Worm (Caenorhabditis elegans) whole organism, L2 larva: ENCODE data around the gene R08B4.3.

Experiments used
- C34F6.9 ChIP-seq: fragments of 150-350 bp; optimal IDR thresholded peaks from 2 replicates; lab custom pipeline; 2014; ENCODE audit warnings: missing biosample characterization, missing genetic modification characterization
- R02D3.7 ChIP-seq: fragments of 150-350 bp; optimal IDR thresholded peaks from 2 replicates; lab custom pipeline; 2014; ENCODE audit warnings: missing biosample characterization, missing genetic modification characterization
- Y55F3AM.14 ChIP-seq: fragments of 200-800 bp; sonication (Bioruptor generic); optimal IDR thresholded peaks from 2 replicates; lab custom pipeline; 2018; ENCODE audit warnings: mild to moderate bottlenecking, missing genetic modification characterization, missing compliant biosample characterization
- ZK546.5 ChIP-seq: sonication (generic microtip); optimal IDR thresholded peaks from 2 replicates; lab custom pipeline; 2017; ENCODE audit warnings: missing biosample characterization, missing genetic modification characterization
- aly-2 ChIP-seq: fragments of 150-350 bp; optimal IDR thresholded peaks from 2 replicates; lab custom pipeline; 2014; ENCODE audit warnings: missing biosample characterization, missing genetic modification characterization
- ama-1 ChIP-seq: fragments of 150-350 bp; optimal IDR thresholded peaks from 2 replicates; lab custom pipeline; 2018; ENCODE audit warnings: inconsistent platforms
- blmp-1 ChIP-seq: sonication (generic microtip); optimal IDR thresholded peaks from 2 replicates; lab custom pipeline; 2017; ENCODE audit warnings: missing genetic modification characterization, mild to moderate bottlenecking, missing compliant biosample characterization, antibody characterized with exemption, moderate library complexity; ENCODE audit not compliant: insufficient read depth
- ceh-16 ChIP-seq: fragments of 150-350 bp; optimal IDR thresholded peaks from 2 replicates; lab custom pipeline; 2014; ENCODE audit warnings: missing biosample characterization, missing genetic modification characterization
- crh-2 ChIP-seq: sonication (generic microtip); optimal IDR thresholded peaks from 2 replicates; lab custom pipeline; 2017; ENCODE audit warnings: missing biosample characterization, missing genetic modification characterization
- egl-27 ChIP-seq: sonication (generic microtip); optimal IDR thresholded peaks from 3 replicates; lab custom pipeline; 2017; ENCODE audit warnings: missing biosample characterization, missing genetic modification reagents, missing genetic modification characterization
- elt-1 ChIP-seq: fragments of 150-350 bp; optimal IDR thresholded peaks from 2 replicates; lab custom pipeline; 2014; ENCODE audit warnings: missing biosample characterization, missing genetic modification characterization
- elt-3 ChIP-seq: sonication (generic microtip); optimal IDR thresholded peaks from 2 replicates; lab custom pipeline; 2017; ENCODE audit warnings: missing biosample characterization, missing genetic modification characterization
- gmeb-1 ChIP-seq: fragments of 150-350 bp; optimal IDR thresholded peaks from 2 replicates; lab custom pipeline; 2014; ENCODE audit warnings: missing biosample characterization, missing genetic modification characterization
- lin-11 ChIP-seq: fragments of 150-350 bp; sonication (generic microtip); optimal IDR thresholded peaks from 2 replicates; lab custom pipeline; 2014; ENCODE audit warnings: missing biosample characterization, missing genetic modification characterization, inconsistent platforms, mixed read lengths
- lin-13 ChIP-seq: fragments of 150-350 bp; optimal IDR thresholded peaks from 2 replicates; lab custom pipeline; 2014; ENCODE audit warnings: missing biosample characterization, missing genetic modification reagents, missing genetic modification characterization
- lin-39 ChIP-seq: fragments of 150-350 bp; optimal IDR thresholded peaks from 2 replicates; lab custom pipeline; 2014; ENCODE audit warnings: missing biosample characterization, missing genetic modification reagents, missing genetic modification characterization
- lsy-2 ChIP-seq, 2 experiments: fragments of 150-350 bp in 1 of 2; sonication (generic microtip) in 1 of 2; optimal IDR thresholded peaks; 2 replicates each; lab custom pipeline; 2014 to 2017; ENCODE audit warnings: missing biosample characterization in 2 of 2, missing genetic modification characterization in 2 of 2
- mab-5 ChIP-seq: fragments of 150-350 bp; optimal IDR thresholded peaks from 2 replicates; lab custom pipeline; 2014; ENCODE audit warnings: missing biosample characterization, missing genetic modification characterization
- nhr-11 ChIP-seq: fragments of 150-350 bp; optimal IDR thresholded peaks from 2 replicates; lab custom pipeline; 2014; ENCODE audit warnings: missing biosample characterization, missing genetic modification characterization
- nhr-12 ChIP-seq: fragments of 150-350 bp; optimal IDR thresholded peaks from 2 replicates; lab custom pipeline; 2014; ENCODE audit warnings: missing biosample characterization, missing genetic modification characterization
- nhr-129 ChIP-seq: fragments of 150-350 bp; optimal IDR thresholded peaks from 2 replicates; lab custom pipeline; 2014; ENCODE audit warnings: missing biosample characterization, missing genetic modification characterization
- nhr-23 ChIP-seq: fragments of 150-350 bp; optimal IDR thresholded peaks from 2 replicates; lab custom pipeline; 2014; ENCODE audit warnings: missing biosample characterization, missing genetic modification reagents, missing genetic modification characterization
- nhr-25 ChIP-seq: fragments of 150-350 bp; sonication (generic microtip); optimal IDR thresholded peaks from 3 replicates; lab custom pipeline; 2014; ENCODE audit warnings: missing biosample characterization, missing genetic modification characterization
- nhr-6 ChIP-seq: fragments of 150-350 bp; optimal IDR thresholded peaks from 2 replicates; lab custom pipeline; 2014; ENCODE audit warnings: missing biosample characterization, missing genetic modification characterization
- peb-1 ChIP-seq: fragments of 150-350 bp; optimal IDR thresholded peaks from 2 replicates; lab custom pipeline; 2014; ENCODE audit warnings: missing biosample characterization, missing genetic modification characterization
- sem-4 ChIP-seq: fragments of 150-350 bp; optimal IDR thresholded peaks from 2 replicates; lab custom pipeline; 2014; ENCODE audit warnings: missing biosample characterization, missing genetic modification reagents, missing genetic modification characterization
- skn-1 ChIP-seq: sonication (generic microtip); optimal IDR thresholded peaks from 2 replicates; lab custom pipeline; 2017; ENCODE audit warnings: missing biosample characterization, missing genetic modification characterization
- sma-3 ChIP-seq: sonication (generic microtip); optimal IDR thresholded peaks from 2 replicates; lab custom pipeline; 2016; ENCODE audit warnings: missing genetic modification reagents, missing genetic modification characterization, missing compliant biosample characterization
- snpc-4 ChIP-seq: fragments of 150-350 bp; optimal IDR thresholded peaks from 2 replicates; lab custom pipeline; 2014; ENCODE audit warnings: missing biosample characterization, missing genetic modification characterization
- unc-39 ChIP-seq: fragments of 150-350 bp; optimal IDR thresholded peaks from 2 replicates; lab custom pipeline; 2014; ENCODE audit warnings: missing biosample characterization, missing genetic modification characterization
- unc-55 ChIP-seq: fragments of 150-350 bp; sonication (generic microtip); optimal IDR thresholded peaks from 3 replicates; lab custom pipeline; 2014; ENCODE audit warnings: missing biosample characterization, missing genetic modification reagents, missing genetic modification characterization
- zag-1 ChIP-seq: fragments of 150-350 bp; optimal IDR thresholded peaks from 2 replicates; lab custom pipeline; 2014; ENCODE audit warnings: missing biosample characterization, missing genetic modification characterization
- ztf-1 ChIP-seq: fragments of 200-800 bp; sonication (Bioruptor generic); conservative IDR thresholded peaks from 2 replicates; pipeline ENCODE4 v1.3.6; 2022; ENCODE audit warnings: missing genetic modification characterization, missing compliant biosample characterization
- ztf-4 ChIP-seq: fragments of 150-350 bp; optimal IDR thresholded peaks from 2 replicates; lab custom pipeline; 2014; ENCODE audit warnings: missing biosample characterization, missing genetic modification characterization

The R08B4.3 gene

DNA sequence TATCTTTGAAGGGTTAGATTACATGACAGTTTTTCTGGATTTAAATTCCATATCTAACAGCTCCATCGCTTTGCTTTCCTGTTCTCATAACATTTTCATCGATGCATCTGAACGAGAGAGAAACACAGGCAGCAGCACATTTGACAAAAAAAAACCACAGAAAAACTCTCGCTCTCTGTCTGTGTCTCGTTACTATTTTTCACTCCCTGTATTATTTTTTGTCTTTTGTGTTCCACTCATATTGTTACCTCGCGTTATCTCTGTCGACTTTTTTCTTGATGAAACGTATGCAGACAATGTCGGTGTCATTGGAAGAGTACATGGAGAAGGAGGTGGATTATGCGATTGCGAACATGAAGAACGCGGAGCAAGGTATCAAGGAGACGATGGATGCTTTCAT lies 31.9 kb downstream of the R08B4.3 start, which contains the start of gene W04G3.11:
Gene W04G3.11, plus strand, starts transcription at position 244 of the 400 bp plus-strand sequence.
- TF ChIP-seq R02D3.7 (tag; lab: Kevin White, UChicago) (no peak), lin-39 (tag; lab: Kevin White, UChicago) (no peak), crh-2 (tag; lab: Kevin White, UChicago) (no peak), elt-3 (tag; lab: Kevin White, UChicago) (no peak), sma-3 (GFP tag; lab: Kevin White, UChicago) (no peak), C34F6.9 (no peak), peb-1 (tag; lab: Kevin White, UChicago) (no peak), zag-1 (tag; lab: Kevin White, UChicago) (no peak), unc-55 (GFP tag; lab: Kevin White, UChicago) (no peak), nhr-11 (tag; lab: Kevin White, UChicago) (no peak), nhr-6 (tag; lab: Kevin White, UChicago) (no peak), mab-5 (tag; lab: Kevin White, UChicago) (no peak), gmeb-1 (no peak), ceh-16 (no peak), lsy-2 (tag; optimal IDR thresholded peaks at IDR 0.05; lab: Kevin White, UChicago) (no peak), ZK546.5 (tag; lab: Kevin White, UChicago) (no peak), skn-1 (tag; lab: Kevin White, UChicago) (no peak), ztf-1 (GFP tag; lab: Robert Waterston, UW) (no peak)

DNA sequence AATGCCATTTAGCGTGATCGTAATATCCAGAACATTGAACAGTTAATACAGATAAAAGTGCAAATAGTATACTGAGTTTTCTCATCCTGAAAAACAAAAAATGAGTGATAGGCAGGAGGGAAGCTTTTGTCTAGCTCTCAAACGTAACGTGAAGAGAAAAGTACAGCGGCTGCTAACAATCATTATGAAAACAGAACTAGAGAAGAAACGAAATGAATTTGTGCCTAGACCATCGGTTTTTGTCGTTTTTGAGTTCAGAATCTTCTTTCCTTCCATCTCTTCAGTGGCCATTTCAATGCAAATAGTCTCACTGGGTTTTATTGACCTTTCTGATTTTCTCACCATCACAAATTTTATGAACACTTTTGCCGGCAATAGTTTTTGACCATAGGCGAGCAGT lies 35.6 kb downstream of the R08B4.3 start, which contains the start of gene W04G3.7:
Gene W04G3.7, minus strand, starts transcription at position 101 of the 400 bp plus-strand sequence.
- TF ChIP-seq egl-27 (tag; lab: Kevin White, UChicago) (no peak), mab-5 (tag; lab: Kevin White, UChicago) (no peak)

- TF ChIP-seq sem-4 (tag; lab: Kevin White, UChicago) (no peak), C34F6.9 (peak; percentile 15), nhr-23 (tag; lab: Kevin White, UChicago) (no peak), elt-1 (tag; lab: Kevin White, UChicago) (no peak), unc-55 (GFP tag; lab: Kevin White, UChicago) (no peak), crh-2 (tag; lab: Kevin White, UChicago) (peak; percentile 44), sma-3 (GFP tag; lab: Kevin White, UChicago) (no peak), ama-1 (lab: Kevin White, UChicago) (no peak), nhr-129 (tag; lab: Kevin White, UChicago) (peak; percentile 43)
- TF ChIP-seq, all 48 proteins: peak for 3
Measured at ce11 chrX:11080170-11080728, 40.6 kb downstream of the R08B4.3 start, which contains the start of gene sulp-7. Gene sulp-7 (plus strand): TSS chrX:11080678.

ce11 chrX:11079667-11080066 lies 41.1 kb downstream of the R08B4.3 start, which contains the start of gene W04G3.13:
Gene W04G3.13 (minus strand): TSS chrX:11079767.
- no peak for TF ChIP-seq blmp-1 (tag; lab: Kevin White, UChicago)
- no peak for TF ChIP-seq snpc-4 (tag; lab: Kevin White, UChicago)
- no peak for TF ChIP-seq aly-2 (tag; lab: Kevin White, UChicago)
- TF ChIP-seq elt-1 (tag; lab: Kevin White, UChicago): no peak
- TF ChIP-seq nhr-6 (tag; lab: Kevin White, UChicago): no peak
- no peak for TF ChIP-seq R02D3.7 (tag; lab: Kevin White, UChicago)
- no peak for TF ChIP-seq lsy-2 (tag; optimal IDR thresholded peaks at IDR 0.05; lab: Kevin White, UChicago)
- TF ChIP-seq skn-1 (tag; lab: Kevin White, UChicago): no peak
- TF ChIP-seq, all 48 proteins: peak for 0

DNA sequence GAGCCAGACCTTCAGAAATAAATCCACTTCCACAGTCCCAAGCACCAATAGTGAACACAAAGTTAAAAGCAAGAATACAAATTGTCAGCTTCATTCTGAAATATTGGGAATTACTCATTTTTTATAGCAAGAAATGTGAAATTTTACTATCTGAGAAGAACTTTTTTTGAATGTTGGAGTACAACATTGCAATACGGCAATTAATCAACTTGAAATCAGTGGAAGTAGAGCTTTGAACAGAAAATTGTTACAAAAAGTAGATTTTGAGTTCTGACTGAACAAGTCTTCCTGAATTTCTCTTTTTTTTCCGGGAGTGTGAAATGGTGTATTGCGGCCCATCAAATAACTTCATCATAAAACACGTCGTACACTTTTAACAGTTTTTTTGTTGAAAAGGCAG lies 42.7 kb downstream of the R08B4.3 start, which contains the start of gene W04G3.10:
Gene W04G3.10, minus strand, starts transcription at position 101 of the 400 bp plus-strand sequence.
- no peak for TF ChIP-seq lin-11 (tag; lab: Kevin White, UChicago)
- TF ChIP-seq blmp-1 (tag; lab: Kevin White, UChicago): no peak
- TF ChIP-seq egl-27 (tag; lab: Kevin White, UChicago): no peak
- no peak for TF ChIP-seq elt-3 (tag; lab: Kevin White, UChicago)
- TF ChIP-seq mab-5 (tag; lab: Kevin White, UChicago): no peak
- TF ChIP-seq elt-1 (tag; lab: Kevin White, UChicago): no peak
- TF ChIP-seq unc-55 (GFP tag; lab: Kevin White, UChicago): no peak
- no peak for TF ChIP-seq nhr-12 (tag; lab: Kevin White, UChicago)
- no peak for TF ChIP-seq lin-13 (GFP tag; lab: Kevin White, UChicago)
- no peak for TF ChIP-seq ztf-4 (tag; lab: Kevin White, UChicago)
- no peak for TF ChIP-seq gmeb-1
- no peak for TF ChIP-seq crh-2 (tag; lab: Kevin White, UChicago)
- TF ChIP-seq Y55F3AM.14 (GFP tag; lab: Kevin White, UChicago): no peak
- TF ChIP-seq sma-3 (GFP tag; lab: Kevin White, UChicago): no peak
- no peak for TF ChIP-seq ama-1 (lab: Kevin White, UChicago)
- no peak for TF ChIP-seq nhr-25 (tag; lab: Kevin White, UChicago)
- no peak for TF ChIP-seq unc-39 (tag; lab: Kevin White, UChicago)
- TF ChIP-seq ceh-16: no peak
- TF ChIP-seq nhr-129 (tag; lab: Kevin White, UChicago): no peak
